Worm (Caenorhabditis elegans) whole organism, L1 larva: ENCODE measurements around the gene Y39A1A.21.
A peak's percentile ranks its signal among the peaks of the same experiment; 100 is the strongest.

Experiments
- C04F5.9 ChIP-seq: sonication (generic microtip); optimal IDR thresholded peaks from 2 replicates; lab custom pipeline; 2016; ENCODE audit warnings: missing genetic modification characterization, missing compliant biosample characterization
- C16A3.4 ChIP-seq: fragments of 150-350 bp; optimal IDR thresholded peaks from 2 replicates; lab custom pipeline; 2014; ENCODE audit warnings: missing biosample characterization, missing genetic modification characterization
- C34B4.2 ChIP-seq: sonication (generic microtip); optimal IDR thresholded peaks from 2 replicates; lab custom pipeline; 2017; ENCODE audit warnings: mild to moderate bottlenecking, missing genetic modification characterization, missing compliant biosample characterization
- Y116A8C.19 ChIP-seq: sonication (generic microtip); optimal IDR thresholded peaks from 2 replicates; lab custom pipeline; 2016; ENCODE audit warnings: missing compliant biosample characterization, missing genetic modification characterization, borderline replicate concordance
- aha-1 ChIP-seq: fragments of 150-350 bp; optimal IDR thresholded peaks from 2 replicates; lab custom pipeline; 2014; ENCODE audit warnings: missing biosample characterization, missing genetic modification characterization
- alr-1 ChIP-seq: fragments of 200-800 bp; sonication (Bioruptor generic); optimal IDR thresholded peaks from 2 replicates; lab custom pipeline; 2018; ENCODE audit warnings: borderline replicate concordance, mild to moderate bottlenecking, missing genetic modification characterization, missing compliant biosample characterization
- ama-1 ChIP-seq: fragments of 150-350 bp; optimal IDR thresholded peaks from 2 replicates; lab custom pipeline; 2014
- ceh-63 ChIP-seq: fragments of 200-800 bp; sonication (Bioruptor generic); optimal IDR thresholded peaks from 2 replicates; lab custom pipeline; 2018; ENCODE audit warnings: mild to moderate bottlenecking, missing genetic modification characterization, missing compliant biosample characterization
- ceh-82 ChIP-seq, 3 experiments: fragments of 150-350 bp in 1 of 3; sonication (generic microtip) in 2 of 3; optimal IDR thresholded peaks; 2 replicates each; lab custom pipeline; 2014 to 2017; ENCODE audit warnings: missing biosample characterization in 3 of 3, missing genetic modification characterization in 3 of 3
- dpl-1 ChIP-seq, 3 experiments: fragments of 150-350 bp in 2 of 3; sonication (generic microtip) in 1 of 3; optimal IDR thresholded peaks; 2 replicates each; lab custom pipeline; 2014 to 2017; ENCODE audit warnings: missing biosample characterization in 3 of 3, missing genetic modification characterization in 3 of 3, missing genetic modification reagents in 3 of 3
- dsc-1 ChIP-seq: sonication (generic microtip); optimal IDR thresholded peaks from 2 replicates; lab custom pipeline; 2016; ENCODE audit warnings: mild to moderate bottlenecking, missing genetic modification characterization, missing compliant biosample characterization
- efl-1 ChIP-seq, 4 experiments: fragments of 150-350 bp; optimal IDR thresholded peaks in 3 of 4; peaks in 1 of 4; 1 replicate in 1 of 4; 2 replicates in 3 of 4; lab custom pipeline; 2014; ENCODE audit warnings: missing biosample characterization in 2 of 4, missing genetic modification characterization in 2 of 4, missing genetic modification reagents in 2 of 4
- efl-3 ChIP-seq: fragments of 200-800 bp; sonication (Bioruptor generic); optimal IDR thresholded peaks from 2 replicates; lab custom pipeline; 2018; ENCODE audit warnings: mild to moderate bottlenecking, missing genetic modification characterization, missing compliant biosample characterization
- egl-13 ChIP-seq: sonication (generic microtip); optimal IDR thresholded peaks from 2 replicates; lab custom pipeline; 2016; ENCODE audit warnings: missing genotype, missing genetic modification reagents, missing genetic modification characterization, missing compliant biosample characterization
- fkh-4 ChIP-seq: sonication (generic microtip); optimal IDR thresholded peaks from 2 replicates; lab custom pipeline; 2016; ENCODE audit warnings: missing compliant biosample characterization, missing genetic modification characterization, borderline replicate concordance
- fkh-8 ChIP-seq: sonication (generic microtip); optimal IDR thresholded peaks from 2 replicates; lab custom pipeline; 2016; ENCODE audit warnings: mild to moderate bottlenecking, missing genetic modification characterization, missing compliant biosample characterization
- fos-1 ChIP-seq: fragments of 150-350 bp; optimal IDR thresholded peaks from 2 replicates; lab custom pipeline; 2014; ENCODE audit warnings: missing biosample characterization, missing genetic modification characterization
- grh-1 ChIP-seq: fragments of 200-800 bp; sonication (Bioruptor generic); IDR thresholded peaks from 2 replicates; pipeline ENCODE4 v1.3.6; 2022; ENCODE audit warnings: missing genetic modification reagents, missing genetic modification characterization, missing compliant biosample characterization
- irx-1 ChIP-seq: sonication (generic microtip); optimal IDR thresholded peaks from 2 replicates; lab custom pipeline; 2016; ENCODE audit warnings: missing genetic modification characterization, missing compliant biosample characterization
- jun-1 ChIP-seq: fragments of 150-350 bp; optimal IDR thresholded peaks from 2 replicates; lab custom pipeline; 2014; ENCODE audit warnings: missing biosample characterization, missing genetic modification reagents, missing genetic modification characterization
- lin-14 ChIP-seq: fragments of 200-800 bp; sonication (Bioruptor generic); optimal IDR thresholded peaks from 2 replicates; lab custom pipeline; 2018; ENCODE audit warnings: mild to moderate bottlenecking, missing genetic modification characterization, moderate library complexity, missing compliant biosample characterization
- lin-15B ChIP-seq: fragments of 150-350 bp; sonication (generic microtip); optimal IDR thresholded peaks from 3 replicates; lab custom pipeline; 2014; ENCODE audit warnings: missing biosample characterization, missing genetic modification characterization
- lin-39 ChIP-seq: fragments of 150-350 bp; optimal IDR thresholded peaks from 2 replicates; lab custom pipeline; 2014; ENCODE audit warnings: missing biosample characterization, missing genetic modification reagents, missing genetic modification characterization
- lir-3 ChIP-seq: sonication (generic microtip); optimal IDR thresholded peaks from 2 replicates; lab custom pipeline; 2016; ENCODE audit warnings: mild to moderate bottlenecking, missing genetic modification characterization, moderate library complexity, missing compliant biosample characterization; ENCODE audit not compliant: poor library complexity
- lsy-2 ChIP-seq, 2 experiments: fragments of 150-350 bp; optimal IDR thresholded peaks; 2 replicates each; lab custom pipeline; 2014; ENCODE audit warnings: missing biosample characterization in 2 of 2, missing genetic modification characterization in 2 of 2
- mdl-1 ChIP-seq, 2 experiments: fragments of 150-350 bp; optimal IDR thresholded peaks; 2 replicates each; lab custom pipeline; 2014 to 2017; ENCODE audit warnings: missing biosample characterization in 2 of 2, missing genetic modification characterization in 2 of 2, inconsistent platforms in 1 of 2
- mef-2 ChIP-seq: fragments of 150-350 bp; optimal IDR thresholded peaks from 2 replicates; lab custom pipeline; 2014; ENCODE audit warnings: missing biosample characterization, missing genetic modification characterization
- mep-1 ChIP-seq: fragments of 150-350 bp; optimal IDR thresholded peaks from 2 replicates; lab custom pipeline; 2014; ENCODE audit warnings: missing biosample characterization, missing genetic modification characterization
- nhr-47 ChIP-seq: sonication (generic microtip); optimal IDR thresholded peaks from 2 replicates; lab custom pipeline; 2016; ENCODE audit warnings: mild to moderate bottlenecking, missing genetic modification characterization, moderate library complexity, missing compliant biosample characterization
- nhr-76 ChIP-seq: sonication (generic microtip); optimal IDR thresholded peaks from 2 replicates; lab custom pipeline; 2017; ENCODE audit warnings: missing biosample characterization, missing genetic modification characterization
- nhr-85 ChIP-seq: sonication (generic microtip); peaks from one replicate; lab custom pipeline; 2016; ENCODE audit warnings: missing genetic modification characterization, inconsistent platforms, missing compliant biosample characterization
- nhr-90 ChIP-seq: sonication (generic microtip); optimal IDR thresholded peaks from 2 replicates; lab custom pipeline; 2016; ENCODE audit warnings: mild to moderate bottlenecking, missing genetic modification characterization, missing compliant biosample characterization; ENCODE audit not compliant: poor library complexity
- pax-3 ChIP-seq: fragments of 200-800 bp; sonication (Bioruptor generic); optimal IDR thresholded peaks from 2 replicates; lab custom pipeline; 2018; ENCODE audit warnings: mild to moderate bottlenecking, missing genetic modification characterization, moderate library complexity, missing compliant biosample characterization
- rnt-1 ChIP-seq: sonication (generic microtip); optimal IDR thresholded peaks from 2 replicates; lab custom pipeline; 2016; ENCODE audit warnings: mild to moderate bottlenecking, missing genetic modification characterization, moderate library complexity, missing compliant biosample characterization
- skn-1 ChIP-seq: fragments of 150-350 bp; optimal IDR thresholded peaks from 2 replicates; lab custom pipeline; 2014; ENCODE audit warnings: missing biosample characterization, missing genetic modification characterization
- snu-23 ChIP-seq: sonication (generic microtip); optimal IDR thresholded peaks from 2 replicates; lab custom pipeline; 2016; ENCODE audit warnings: missing genetic modification characterization, missing compliant biosample characterization
- sptf-1 ChIP-seq: fragments of 150-350 bp; optimal IDR thresholded peaks from 2 replicates; lab custom pipeline; 2014; ENCODE audit warnings: missing biosample characterization, missing genetic modification characterization
- swsn-7 ChIP-seq: sonication (generic microtip); optimal IDR thresholded peaks from 2 replicates; lab custom pipeline; 2016; ENCODE audit warnings: missing genetic modification characterization, missing compliant biosample characterization
- tbx-2 ChIP-seq: sonication (generic microtip); optimal IDR thresholded peaks from 2 replicates; lab custom pipeline; 2016; ENCODE audit warnings: missing genetic modification characterization, missing compliant biosample characterization
- tlp-1 ChIP-seq: fragments of 150-350 bp; optimal IDR thresholded peaks from 2 replicates; lab custom pipeline; 2014; ENCODE audit warnings: missing biosample characterization, missing genetic modification characterization
- unc-30 ChIP-seq: sonication (generic microtip); optimal IDR thresholded peaks from 2 replicates; lab custom pipeline; 2017; ENCODE audit warnings: missing biosample characterization, missing genetic modification characterization
- unc-86 ChIP-seq: sonication (generic microtip); optimal IDR thresholded peaks from 2 replicates; lab custom pipeline; 2016; ENCODE audit warnings: missing genetic modification characterization, missing compliant biosample characterization
- unc-98 ChIP-seq: fragments of 200-800 bp; sonication (Bioruptor generic); IDR thresholded peaks from 2 replicates; pipeline ENCODE4 v1.3.6; 2022; ENCODE audit warnings: missing genetic modification characterization, missing compliant biosample characterization
- xbp-1 ChIP-seq: sonication (generic microtip); optimal IDR thresholded peaks from 2 replicates; lab custom pipeline; 2016; ENCODE audit warnings: missing genetic modification characterization, missing compliant biosample characterization
- zag-1 ChIP-seq: fragments of 150-350 bp; optimal IDR thresholded peaks from 2 replicates; lab custom pipeline; 2014; ENCODE audit warnings: missing biosample characterization, missing genetic modification characterization
- ztf-11 ChIP-seq, 2 experiments: sonication (generic microtip); optimal IDR thresholded peaks; 2 replicates each; lab custom pipeline; 2016 to 2017; ENCODE audit warnings: missing genetic modification characterization in 2 of 2, missing biosample characterization in 1 of 2, missing compliant biosample characterization in 1 of 2

Y39A1A.21 gene

DNA sequence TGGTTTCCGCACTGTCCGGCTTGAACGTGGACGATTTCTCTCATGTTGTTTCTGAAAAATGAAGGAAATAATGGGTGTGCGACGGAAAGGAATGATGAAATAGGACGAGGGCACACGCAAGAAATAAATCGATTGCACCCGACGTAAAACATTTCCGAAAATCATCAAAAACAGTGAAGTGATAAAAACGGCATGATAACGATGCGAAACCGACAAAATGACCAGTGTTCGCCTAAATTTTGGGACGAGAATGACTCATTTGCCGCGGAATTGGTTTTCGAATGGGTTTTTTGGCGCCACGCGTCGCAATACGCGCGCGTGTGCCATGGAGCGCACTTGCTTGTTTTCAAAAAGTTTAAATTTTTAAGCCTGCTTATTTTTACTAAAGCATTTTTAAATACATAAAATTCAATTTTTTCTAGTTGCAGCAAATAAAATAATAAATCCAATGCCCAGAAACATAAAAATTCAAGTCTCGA is 35.6 kb upstream of the Y39A1A.21 start, which contains the start of the genes tbb-1 and rib-2 (continued):
- TF ChIP-seq lsy-2 (tag; optimal IDR thresholded peaks at IDR 0.05; lab: Kevin White, UChicago) (peak; percentile 55 to 84), nhr-90 (tag; lab: Kevin White, UChicago) (peak; percentile 34), grh-1 (no peak), unc-86 (tag; lab: Kevin White, UChicago) (peak; percentile 32), nhr-76 (tag; lab: Kevin White, UChicago) (no peak), unc-30 (no peak), rnt-1 (tag; lab: Kevin White, UChicago) (peak; percentile 54), ztf-11 (tag; optimal IDR thresholded peaks at IDR 0.05; lab: Kevin White, UChicago) (no peak), aha-1 (tag; lab: Kevin White, UChicago) (no peak), lir-3 (tag; lab: Kevin White, UChicago) (no peak), C04F5.9 (tag; lab: Kevin White, UChicago) (no peak), xbp-1 (tag; lab: Kevin White, UChicago) (peak; percentile 57), nhr-47 (tag; lab: Kevin White, UChicago) (peak; percentile 56), alr-1 (no peak), tlp-1 (tag; lab: Kevin White, UChicago) (no peak), lin-14 (GFP tag; lab: Kevin White, UChicago) (peak; percentile 85), ceh-82 (tag; optimal IDR thresholded peaks at IDR 0.05; lab: Kevin White, UChicago) (peak; percentile 30 to 78 (median 45)), unc-98 (no peak), skn-1 (tag; lab: Kevin White, UChicago) (peak; percentile 71), efl-1 (optimal IDR thresholded peaks at IDR 0.05; lab: Kevin White, UChicago) (peak; percentile 81 to 86), efl-1 (GFP tag; optimal IDR thresholded peaks at IDR 0.05 in 1 of 2; lab: Kevin White, UChicago) (peak; percentile 84 to 98), C16A3.4 (tag; lab: Kevin White, UChicago) (peak; percentile 54), fkh-4 (tag; lab: Kevin White, UChicago) (no peak), efl-3 (no peak), mef-2 (tag; lab: Kevin White, UChicago) (no peak), snu-23 (GFP tag; lab: Kevin White, UChicago) (peak; percentile 76), fos-1 (tag; lab: Kevin White, UChicago) (peak; percentile 85), lin-39 (no peak), zag-1 (tag; lab: Kevin White, UChicago) (no peak), irx-1 (tag; lab: Kevin White, UChicago) (no peak), Y116A8C.19 (tag; lab: Kevin White, UChicago) (no peak), nhr-85 (tag; lab: Kevin White, UChicago) (peak; percentile 79)
- TF ChIP-seq, all 84 proteins: peak for 35

DNA sequence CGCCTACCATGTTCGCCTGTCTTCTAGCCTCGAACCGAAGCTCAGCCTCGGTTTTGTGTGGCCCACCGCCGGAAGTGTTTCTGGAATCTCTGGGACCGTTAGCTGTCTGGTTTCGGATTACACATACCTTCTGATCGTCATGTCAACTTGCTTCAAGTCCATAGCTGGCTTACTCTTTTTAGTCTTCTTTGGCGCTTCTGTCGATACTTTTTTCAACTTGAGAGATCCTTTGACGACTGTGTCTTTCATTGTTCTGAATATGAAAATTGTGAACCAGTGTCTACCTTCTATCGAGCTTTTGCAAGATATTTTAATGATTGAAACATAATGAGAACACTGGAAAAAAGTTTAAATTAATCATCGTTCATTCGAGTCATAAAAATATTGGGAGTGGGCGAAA is 33.7 kb upstream of the Y39A1A.21 start, which contains the start of gene K01G5.8:
K01G5.8 (minus strand) TSS at position 255 of the 400 bp plus-strand sequence.
- TF ChIP-seq efl-1 (optimal IDR thresholded peaks at IDR 0.05; lab: Kevin White, UChicago), result no peak
- TF ChIP-seq efl-1 (GFP tag; optimal IDR thresholded peaks at IDR 0.05 in 1 of 2; lab: Kevin White, UChicago), result peak in 1 of 2 experiments; percentile 72
- no peak for TF ChIP-seq jun-1
- TF ChIP-seq, all 84 proteins: peak for 1

DNA sequence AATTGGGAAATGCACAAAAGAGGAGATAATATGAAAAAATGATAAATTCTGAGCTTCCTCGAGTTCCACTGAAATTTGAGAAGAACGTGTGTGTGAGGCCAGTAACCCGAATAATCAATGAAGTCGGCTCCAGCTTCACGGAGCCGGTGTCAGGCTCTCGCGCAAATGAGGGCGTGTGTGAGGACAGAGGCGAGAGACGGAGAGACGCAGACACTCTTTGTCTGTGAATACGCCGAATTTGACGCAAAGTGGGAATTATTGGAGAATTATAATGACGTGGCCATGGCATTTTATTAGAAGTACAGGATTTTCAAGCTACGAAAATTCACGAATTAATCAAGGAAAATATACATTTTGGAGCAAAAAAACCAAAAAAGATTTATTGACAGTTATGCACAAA is 33.1 kb upstream of the Y39A1A.21 start:
- peak; percentile 66 for TF ChIP-seq lin-14 (GFP tag; lab: Kevin White, UChicago)
- TF ChIP-seq tbx-2 (tag; lab: Kevin White, UChicago), result peak; percentile 57
- peak; percentile 48 for TF ChIP-seq dsc-1 (tag; lab: Kevin White, UChicago)
- peak; percentile 55 for TF ChIP-seq rnt-1 (tag; lab: Kevin White, UChicago)
- peak; percentile 6 for TF ChIP-seq irx-1 (tag; lab: Kevin White, UChicago)
- peak; percentile 70 for TF ChIP-seq nhr-85 (tag; lab: Kevin White, UChicago)
- TF ChIP-seq jun-1, result peak; percentile 4
- TF ChIP-seq C16A3.4 (tag; lab: Kevin White, UChicago), result no peak
- TF ChIP-seq nhr-90 (tag; lab: Kevin White, UChicago), result peak; percentile 17
- TF ChIP-seq lin-15B (tag; lab: Kevin White, UChicago), result no peak
- TF ChIP-seq egl-13 (tag; lab: Kevin White, UChicago), result peak; percentile 33
- peak; percentile 70 for TF ChIP-seq xbp-1 (tag; lab: Kevin White, UChicago)
- TF ChIP-seq mdl-1 (tag; optimal IDR thresholded peaks at IDR 0.05; lab: Kevin White, UChicago), result peak in 1 of 2 experiments; percentile 24
- TF ChIP-seq ceh-63 (GFP tag; lab: Kevin White, UChicago), result no peak
- TF ChIP-seq dpl-1 (GFP tag; optimal IDR thresholded peaks at IDR 0.05; lab: Kevin White, UChicago), result peak in 2 of 3 experiments; percentile 35 to 66
- TF ChIP-seq sptf-1, result no peak
- peak; percentile 5 for TF ChIP-seq pax-3 (tag; lab: Kevin White, UChicago)
- peak; percentile 53 for TF ChIP-seq mep-1 (tag; lab: Kevin White, UChicago)
- TF ChIP-seq unc-86 (tag; lab: Kevin White, UChicago), result peak; percentile 52
- TF ChIP-seq C34B4.2 (tag; lab: Kevin White, UChicago), result no peak
- TF ChIP-seq ama-1 (lab: Kevin White, UChicago), result peak; percentile 39
- peak; percentile 53 for TF ChIP-seq swsn-7 (tag; lab: Kevin White, UChicago)
- TF ChIP-seq nhr-47 (tag; lab: Kevin White, UChicago), result peak; percentile 71
- peak in 2 of 3 experiments; percentile 21 to 60 for TF ChIP-seq ceh-82 (tag; optimal IDR thresholded peaks at IDR 0.05; lab: Kevin White, UChicago)
- peak; percentile 71 for TF ChIP-seq fkh-8 (tag; lab: Kevin White, UChicago)
- peak; percentile 49 for TF ChIP-seq fos-1 (tag; lab: Kevin White, UChicago)
- TF ChIP-seq efl-1 (optimal IDR thresholded peaks at IDR 0.05; lab: Kevin White, UChicago), result peak; percentile 67 to 72
- peak in 1 of 2 experiments; percentile 58 for TF ChIP-seq efl-1 (GFP tag; optimal IDR thresholded peaks at IDR 0.05 in 1 of 2; lab: Kevin White, UChicago)
